Worm (Caenorhabditis elegans) whole organism, dauer: ENCODE measurements around the gene emc-5.

Experiments used
- unc-62 ChIP-seq: sonication (generic microtip); optimal IDR thresholded peaks from 2 replicates; lab custom pipeline; 2017; ENCODE audit warnings: missing biosample characterization, missing genetic modification reagents, missing genetic modification characterization

Gene emc-5

ce11 chrII:11496767-11497166 lies at the start of gene emc-5:
emc-5 (plus strand) TSS chrII:11496780.
- TF ChIP-seq unc-62 (GFP tag; lab: Kevin White, UChicago) = no peak

- TF ChIP-seq unc-62 (GFP tag; lab: Kevin White, UChicago) = no peak
These were observed 47.8 kb upstream of the emc-5 start, which contains the start of gene W02B12.1 for ce11 chrII:11448753-11449152. W02B12.1 (plus strand) TSS chrII:11449021.

- no peak for TF ChIP-seq unc-62 (GFP tag; lab: Kevin White, UChicago)
These were observed 45.7 kb upstream of the emc-5 start for ce11 chrII:11450882-11451281.

ce11 chrII:11451738-11452137 lies 44.8 kb upstream of the emc-5 start:
- no peak for TF ChIP-seq unc-62 (GFP tag; lab: Kevin White, UChicago)

- TF ChIP-seq unc-62 (GFP tag; lab: Kevin White, UChicago) = no peak
These were observed 44.0 kb upstream of the emc-5 start, which contains the start of gene rsp-2 for ce11 chrII:11452498-11453005. rsp-2 (minus strand) TSS chrII:11452955.

- no peak for TF ChIP-seq unc-62 (GFP tag; lab: Kevin White, UChicago)
These were observed 43.6 kb upstream of the emc-5 start, which contains the start of gene rsp-1 for ce11 chrII:11453025-11453424. rsp-1 (plus strand) TSS chrII:11453362.

- no peak for TF ChIP-seq unc-62 (GFP tag; lab: Kevin White, UChicago)
These were observed 42.9 kb upstream of the emc-5 start for ce11 chrII:11453639-11454038.

- no peak for TF ChIP-seq unc-62 (GFP tag; lab: Kevin White, UChicago)
These were observed 41.4 kb upstream of the emc-5 start for ce11 chrII:11455140-11455539.

- no peak for TF ChIP-seq unc-62 (GFP tag; lab: Kevin White, UChicago)
These were observed 40.9 kb upstream of the emc-5 start for ce11 chrII:11455715-11456114.

ce11 chrII:11459883-11460282 lies 36.7 kb upstream of the emc-5 start:
- TF ChIP-seq unc-62 (GFP tag; lab: Kevin White, UChicago) = no peak

- TF ChIP-seq unc-62 (GFP tag; lab: Kevin White, UChicago) = no peak
These were observed 32.7 kb upstream of the emc-5 start for ce11 chrII:11463899-11464298.

- no peak for TF ChIP-seq unc-62 (GFP tag; lab: Kevin White, UChicago)
These were observed 32.1 kb upstream of the emc-5 start, which contains the start of the genes aars-1 and rga-1 for ce11 chrII:11464427-11464944. aars-1 (minus strand) TSS chrII:11464497. rga-1 (plus strand) TSS chrII:11464894.

ce11 chrII:11467541-11467940 lies 29.0 kb upstream of the emc-5 start, which contains the start of gene klp-17:
klp-17 (minus strand) TSS chrII:11467641.
- no peak for TF ChIP-seq unc-62 (GFP tag; lab: Kevin White, UChicago)

- no peak for TF ChIP-seq unc-62 (GFP tag; lab: Kevin White, UChicago)
These were observed 26.9 kb upstream of the emc-5 start, which contains the start of gene cisd-1 for ce11 chrII:11469574-11470108. cisd-1 (minus strand) TSS chrII:11469624.

ce11 chrII:11471916-11472315 lies 24.7 kb upstream of the emc-5 start, which contains the start of gene mfn-1:
mfn-1 (minus strand) TSS chrII:11472016.
- TF ChIP-seq unc-62 (GFP tag; lab: Kevin White, UChicago) = no peak

ce11 chrII:11472542-11472941 lies 24.0 kb upstream of the emc-5 start:
- TF ChIP-seq unc-62 (GFP tag; lab: Kevin White, UChicago) = no peak
